Worm (Caenorhabditis elegans) whole organism, mixed stage, embryonic: Measurements from ENCODE around the gene klp-13.
A peak's percentile ranks its signal among the peaks of the same experiment; 100 is the strongest.

Source experiments
- M03D4.4 ChIP-seq: sonication (generic microtip); optimal IDR thresholded peaks from 2 replicates; lab custom pipeline; 2017; ENCODE audit warnings: mild to moderate bottlenecking, missing genetic modification characterization, missing compliant biosample characterization
- bed-3 ChIP-seq: fragments of 200-800 bp; sonication (Bioruptor generic); optimal IDR thresholded peaks from 3 replicates; lab custom pipeline; 2018; ENCODE audit warnings: mild to moderate bottlenecking, missing genetic modification characterization, moderate library complexity, missing compliant biosample characterization
- blmp-1 ChIP-seq: fragments of 150-350 bp; optimal IDR thresholded peaks from 2 replicates; lab custom pipeline; 2014; ENCODE audit warnings: missing biosample characterization, missing genetic modification characterization
- ceh-39 ChIP-seq: fragments of 150-350 bp; optimal IDR thresholded peaks from 2 replicates; lab custom pipeline; 2014; ENCODE audit warnings: missing biosample characterization, missing genetic modification characterization
- ceh-43 ChIP-seq: fragments of 200-800 bp; sonication (Bioruptor generic); optimal IDR thresholded peaks from 2 replicates; lab custom pipeline; 2018; ENCODE audit warnings: mild to moderate bottlenecking, missing genetic modification characterization, moderate library complexity, missing compliant biosample characterization
- ces-1 ChIP-seq: fragments of 150-350 bp; optimal IDR thresholded peaks from 2 replicates; lab custom pipeline; 2014; ENCODE audit warnings: missing biosample characterization, missing genetic modification reagents, missing genetic modification characterization
- cnd-1 ChIP-seq: fragments of 200-800 bp; sonication (Bioruptor generic); optimal IDR thresholded peaks from 2 replicates; lab custom pipeline; 2018; ENCODE audit warnings: mild to moderate bottlenecking, missing genetic modification characterization, missing compliant biosample characterization
- elt-1 ChIP-seq: sonication (generic microtip); optimal IDR thresholded peaks from 2 replicates; lab custom pipeline; 2017; ENCODE audit warnings: missing genetic modification characterization, mild to moderate bottlenecking, missing compliant biosample characterization, antibody characterized with exemption, moderate library complexity, borderline replicate concordance; ENCODE audit not compliant: insufficient read depth
- elt-3 ChIP-seq: fragments of 150-350 bp; optimal IDR thresholded peaks from 2 replicates; lab custom pipeline; 2014; ENCODE audit warnings: missing biosample characterization, missing genetic modification characterization
- flh-1 ChIP-seq: fragments of 200-800 bp; sonication (Bioruptor generic); optimal IDR thresholded peaks from 2 replicates; lab custom pipeline; 2018; ENCODE audit warnings: mild to moderate bottlenecking, missing genetic modification characterization, moderate library complexity, missing compliant biosample characterization
- hlh-1 ChIP-seq: fragments of 150-350 bp; optimal IDR thresholded peaks from 2 replicates; lab custom pipeline; 2014; ENCODE audit warnings: missing biosample characterization, missing genetic modification reagents, missing genetic modification characterization
- lin-13 ChIP-seq: fragments of 150-350 bp; optimal IDR thresholded peaks from 2 replicates; lab custom pipeline; 2014; ENCODE audit warnings: missing biosample characterization, missing genetic modification characterization
- lin-32 ChIP-seq: fragments of 200-800 bp; sonication (Bioruptor generic); optimal IDR thresholded peaks from 2 replicates; lab custom pipeline; 2018; ENCODE audit warnings: mild to moderate bottlenecking, missing genetic modification characterization, missing compliant biosample characterization
- lsy-2 ChIP-seq: fragments of 150-350 bp; optimal IDR thresholded peaks from 2 replicates; lab custom pipeline; 2014; ENCODE audit warnings: missing biosample characterization, missing genetic modification characterization
- mab-5 ChIP-seq: fragments of 150-350 bp; optimal IDR thresholded peaks from 2 replicates; lab custom pipeline; 2014; ENCODE audit warnings: missing biosample characterization, missing genetic modification characterization
- mep-1 ChIP-seq: fragments of 150-350 bp; optimal IDR thresholded peaks from 2 replicates; lab custom pipeline; 2017; ENCODE audit warnings: missing biosample characterization, missing genetic modification reagents, missing genetic modification characterization, inconsistent platforms
- mls-2 ChIP-seq: sonication (generic microtip); optimal IDR thresholded peaks from 2 replicates; lab custom pipeline; 2016; ENCODE audit warnings: mild to moderate bottlenecking, missing genetic modification characterization, moderate library complexity, missing compliant biosample characterization
- nhr-12 ChIP-seq: fragments of 150-350 bp; optimal IDR thresholded peaks from 2 replicates; lab custom pipeline; 2014; ENCODE audit warnings: missing biosample characterization, missing genetic modification characterization
- nhr-2 ChIP-seq: fragments of 150-350 bp; optimal IDR thresholded peaks from 2 replicates; lab custom pipeline; 2014; ENCODE audit warnings: missing biosample characterization, missing genetic modification characterization
- nhr-237 ChIP-seq: fragments of 150-350 bp; optimal IDR thresholded peaks from 2 replicates; lab custom pipeline; 2014; ENCODE audit warnings: missing biosample characterization, missing genetic modification characterization
- nhr-76 ChIP-seq: sonication (generic microtip); optimal IDR thresholded peaks from 2 replicates; lab custom pipeline; 2017; ENCODE audit warnings: missing biosample characterization, missing genetic modification characterization
- pha-4 ChIP-seq: fragments of 150-350 bp; optimal IDR thresholded peaks from 2 replicates; lab custom pipeline; 2018; ENCODE audit warnings: missing biosample characterization, missing genetic modification reagents, missing genetic modification characterization
- sem-2 ChIP-seq: fragments of 200-800 bp; sonication (Bioruptor generic); optimal IDR thresholded peaks from 2 replicates; lab custom pipeline; 2018; ENCODE audit warnings: mild to moderate bottlenecking, missing genetic modification characterization, missing compliant biosample characterization
- snpc-4 ChIP-seq: fragments of 150-350 bp; optimal IDR thresholded peaks from 2 replicates; lab custom pipeline; 2014; ENCODE audit warnings: missing biosample characterization, missing genetic modification characterization
- unc-120 ChIP-seq: sonication (generic microtip); optimal IDR thresholded peaks from 2 replicates; lab custom pipeline; 2017; ENCODE audit warnings: missing genetic modification characterization, missing compliant biosample characterization; ENCODE audit not compliant: poor library complexity, severe bottlenecking
- unc-39 ChIP-seq: fragments of 150-350 bp; optimal IDR thresholded peaks from 2 replicates; lab custom pipeline; 2014; ENCODE audit warnings: missing biosample characterization, missing genetic modification characterization
- unc-62 ChIP-seq: fragments of 150-350 bp; optimal IDR thresholded peaks from 2 replicates; lab custom pipeline; 2014; ENCODE audit warnings: missing biosample characterization, missing genetic modification reagents, missing genetic modification characterization
- zip-8 ChIP-seq: fragments of 150-350 bp; optimal IDR thresholded peaks from 2 replicates; lab custom pipeline; 2014; ENCODE audit warnings: missing biosample characterization, missing genetic modification characterization
- ztf-11 ChIP-seq: fragments of 150-350 bp; optimal IDR thresholded peaks from 2 replicates; lab custom pipeline; 2014; ENCODE audit warnings: missing biosample characterization, missing genetic modification characterization

Gene klp-13

DNA sequence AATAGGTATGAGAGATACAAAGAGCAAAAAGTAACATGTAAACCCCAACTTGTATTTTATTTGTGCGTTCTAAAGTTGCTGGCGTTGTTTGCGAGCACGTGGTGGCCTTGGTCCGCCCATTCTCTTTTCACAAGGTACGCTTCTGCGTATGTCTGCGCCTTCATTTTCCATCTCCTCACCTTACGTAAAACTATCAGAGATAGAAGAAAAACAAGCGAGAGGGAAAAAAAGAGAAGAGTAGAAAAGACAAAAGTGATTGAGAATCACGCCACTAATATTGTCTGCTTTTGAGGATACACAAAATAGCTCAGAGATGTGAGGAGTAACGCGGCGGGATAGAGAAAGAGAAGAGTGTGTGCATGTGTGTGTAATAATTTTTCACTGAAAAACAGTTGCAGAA lies 42.6 kb upstream of the klp-13 start:
- peak; percentile 21 for TF ChIP-seq unc-62
- no peak for TF ChIP-seq M03D4.4
- TF ChIP-seq flh-1 (GFP tag; lab: Kevin White, UChicago): no peak
- TF ChIP-seq hlh-1: peak; percentile 31
- TF ChIP-seq unc-120: peak; percentile 47
- no peak for TF ChIP-seq blmp-1

DNA sequence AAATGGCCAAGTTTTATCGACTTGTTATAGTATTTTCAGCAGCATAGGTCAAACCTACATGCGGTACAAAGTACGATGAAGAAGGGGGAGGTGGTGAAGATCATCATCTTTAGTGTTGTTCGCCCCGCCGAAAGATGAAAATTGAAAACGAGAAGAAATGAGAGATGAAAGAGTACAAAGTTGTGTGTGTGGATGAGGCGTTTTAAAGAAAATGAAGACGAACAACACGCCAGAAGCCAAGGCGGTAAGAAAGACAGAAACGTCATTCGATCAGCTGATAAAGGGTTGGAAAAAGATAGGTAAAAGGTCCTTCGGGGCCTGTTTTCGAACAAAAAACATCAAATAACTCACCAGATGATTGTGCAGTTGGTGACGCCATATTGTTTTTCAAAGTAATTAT lies 40.9 kb upstream of the klp-13 start:
- TF ChIP-seq lin-32 (GFP tag; lab: Kevin White, UChicago) (no peak), elt-1 (no peak), ceh-43 (GFP tag; lab: Kevin White, UChicago) (no peak)
- TF ChIP-seq, all 35 proteins: peak for 0

DNA sequence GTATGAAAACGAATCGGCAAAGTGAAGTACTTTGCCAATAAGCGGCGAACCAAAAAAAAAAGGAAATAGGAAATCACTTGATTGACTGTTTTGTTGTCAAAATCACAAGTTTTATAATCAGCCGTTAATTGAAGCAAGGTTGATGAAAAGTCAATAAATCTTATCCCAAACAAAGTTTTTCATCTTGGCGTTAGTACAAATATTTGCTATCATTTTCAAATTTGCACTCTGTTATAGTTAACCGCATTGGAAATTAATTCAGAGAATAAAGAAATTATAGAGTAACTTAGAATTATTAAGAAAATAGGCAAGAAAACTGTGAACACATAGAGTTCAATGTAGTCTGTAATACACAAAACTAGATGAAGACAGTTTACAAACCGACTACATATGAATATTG lies 40.3 kb upstream of the klp-13 start, which contains the start of gene acs-17:
acs-17 (minus strand) TSS at position 23 of the 400 bp plus-strand sequence.
- TF ChIP-seq mab-5 (tag; lab: Kevin White, UChicago) (no peak), cnd-1 (tag; lab: Kevin White, UChicago) (no peak), snpc-4 (tag; lab: Kevin White, UChicago) (no peak), hlh-1 (no peak), unc-120 (no peak), elt-3 (tag; lab: Kevin White, UChicago) (no peak), nhr-237 (tag; lab: Kevin White, UChicago) (no peak)

DNA sequence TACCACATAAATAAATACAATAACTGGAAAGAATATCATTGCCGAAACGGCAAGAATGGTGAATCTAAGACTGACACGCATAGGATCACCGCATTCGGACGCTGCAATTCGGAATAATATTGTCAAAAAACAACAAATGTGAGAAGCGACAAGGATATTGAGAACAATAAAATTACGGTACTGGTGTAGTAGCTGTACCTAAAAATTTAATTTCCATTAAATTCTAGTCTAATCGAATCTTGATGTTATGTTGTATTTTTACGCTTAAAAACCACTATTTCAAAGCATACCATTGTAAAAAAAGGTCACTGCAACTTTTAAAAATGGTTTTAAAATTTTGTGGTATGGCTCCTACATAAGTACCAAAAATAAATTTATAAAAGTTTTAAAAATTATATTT lies 36.0 kb upstream of the klp-13 start, which contains the start of gene mig-23:
mig-23 (minus strand) TSS at position 101 of the 400 bp plus-strand sequence.
- TF ChIP-seq mab-5 (tag; lab: Kevin White, UChicago): no peak
- TF ChIP-seq nhr-76 (tag; lab: Kevin White, UChicago): no peak
- TF ChIP-seq nhr-2 (tag; lab: Kevin White, UChicago): no peak
- TF ChIP-seq unc-39: no peak
- no peak for TF ChIP-seq nhr-237 (tag; lab: Kevin White, UChicago)
- no peak for TF ChIP-seq lin-13 (tag; lab: Kevin White, UChicago)
- TF ChIP-seq ztf-11 (tag; lab: Kevin White, UChicago): no peak
- TF ChIP-seq lin-32 (GFP tag; lab: Kevin White, UChicago): no peak
- TF ChIP-seq elt-3 (tag; lab: Kevin White, UChicago): no peak
- no peak for TF ChIP-seq flh-1 (GFP tag; lab: Kevin White, UChicago)
- TF ChIP-seq nhr-12 (tag; lab: Kevin White, UChicago): no peak
- no peak for TF ChIP-seq unc-120
- no peak for TF ChIP-seq zip-8 (tag; lab: Kevin White, UChicago)
- TF ChIP-seq cnd-1 (tag; lab: Kevin White, UChicago): no peak
- TF ChIP-seq M03D4.4: no peak
- no peak for TF ChIP-seq snpc-4 (tag; lab: Kevin White, UChicago)

DNA sequence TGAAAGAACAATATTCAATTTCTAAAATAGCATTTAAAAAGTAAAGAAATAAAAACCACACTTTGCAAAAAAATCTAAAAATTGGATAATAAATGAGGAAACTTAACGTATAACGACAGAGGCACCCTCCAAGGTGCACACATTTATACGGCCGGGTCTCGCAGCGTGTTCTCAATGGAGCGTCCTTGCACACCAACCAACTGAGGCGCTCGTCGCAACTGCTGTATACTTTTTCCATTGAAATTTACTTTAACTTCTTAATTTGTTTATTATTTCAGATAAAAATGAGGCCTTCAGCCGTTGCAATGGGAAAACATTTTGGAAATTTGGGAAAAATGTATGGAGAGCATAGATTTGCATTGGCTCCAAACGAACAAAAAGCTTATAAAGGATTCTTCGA lies 31.6 kb upstream of the klp-13 start, which contains the start of the genes R07E4.5 and R07E4.3:
R07E4.5 (minus strand) TSS at position 1 of the 400 bp plus-strand sequence.
R07E4.3 (plus strand) TSS at position 285 of the 400 bp plus-strand sequence.
- TF ChIP-seq mab-5 (tag; lab: Kevin White, UChicago): no peak
- no peak for TF ChIP-seq ceh-43 (GFP tag; lab: Kevin White, UChicago)
- peak; percentile 80 for TF ChIP-seq pha-4 (tag; lab: Kevin White, UChicago)
- TF ChIP-seq nhr-237 (tag; lab: Kevin White, UChicago): peak; percentile 43
- TF ChIP-seq unc-120: peak; percentile 50
- TF ChIP-seq unc-62: no peak
- no peak for TF ChIP-seq sem-2
- peak; percentile 93 for TF ChIP-seq mep-1
- peak; percentile 60 for TF ChIP-seq hlh-1
- TF ChIP-seq lsy-2 (tag; lab: Kevin White, UChicago): peak; percentile 71
- peak; percentile 15 for TF ChIP-seq mls-2
- TF ChIP-seq lin-13 (tag; lab: Kevin White, UChicago): peak; percentile 56
- TF ChIP-seq ces-1 (GFP tag; lab: Kevin White, UChicago): peak; percentile 48

DNA sequence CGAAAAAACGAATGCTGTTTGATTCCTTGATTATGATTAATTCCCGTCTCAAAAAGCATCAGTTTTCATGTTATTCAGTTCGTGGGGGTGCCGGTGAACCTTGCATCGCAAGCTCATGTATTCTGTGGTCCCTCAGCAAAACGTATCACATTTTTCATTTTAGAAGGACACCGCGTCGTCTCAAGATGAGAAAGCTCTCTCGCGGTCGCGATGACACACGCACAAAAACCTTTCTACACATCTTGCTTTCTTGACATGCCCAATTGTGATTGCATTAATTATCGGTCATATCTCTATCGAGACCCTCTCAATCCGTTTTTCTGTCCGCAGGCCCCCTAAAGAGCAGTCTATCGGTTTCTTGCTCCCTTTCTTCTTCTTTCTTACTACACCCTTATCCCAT lies 28.7 kb upstream of the klp-13 start:
- TF ChIP-seq cnd-1 (tag; lab: Kevin White, UChicago) (no peak), ces-1 (GFP tag; lab: Kevin White, UChicago) (peak; percentile 39)

DNA sequence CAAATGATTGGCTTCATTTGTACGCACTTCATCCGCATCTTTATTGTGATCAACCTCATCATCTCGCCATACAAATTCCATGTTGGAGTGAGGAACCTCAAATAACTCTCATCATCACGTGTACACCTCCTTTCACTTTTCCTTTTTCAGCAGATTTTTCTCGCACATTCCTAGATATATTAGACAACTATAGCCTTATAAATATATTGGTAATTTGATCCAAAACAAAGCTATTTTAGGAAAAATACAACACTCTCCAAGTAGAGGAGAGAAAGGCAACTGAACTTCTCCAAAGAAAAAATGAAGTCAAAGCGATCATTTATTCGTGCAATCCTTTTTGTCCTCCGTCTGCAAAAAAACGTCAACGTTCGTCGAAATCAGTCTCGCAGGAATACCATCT lies 26.0 kb upstream of the klp-13 start, which contains the start of gene R07E4.1:
R07E4.1 (plus strand) TSS at position 301 of the 400 bp plus-strand sequence.
- TF ChIP-seq ztf-11 (tag; lab: Kevin White, UChicago): no peak
- TF ChIP-seq zip-8 (tag; lab: Kevin White, UChicago): no peak
- no peak for TF ChIP-seq sem-2
- no peak for TF ChIP-seq snpc-4 (tag; lab: Kevin White, UChicago)
- no peak for TF ChIP-seq blmp-1
- no peak for TF ChIP-seq ceh-39 (tag; lab: Kevin White, UChicago)
- TF ChIP-seq elt-1: no peak
- no peak for TF ChIP-seq nhr-2 (tag; lab: Kevin White, UChicago)
- no peak for TF ChIP-seq mab-5 (tag; lab: Kevin White, UChicago)
- no peak for TF ChIP-seq bed-3 (GFP tag; lab: Kevin White, UChicago)
- no peak for TF ChIP-seq M03D4.4
- TF ChIP-seq, all 35 proteins: peak for 0
